Worm (Caenorhabditis elegans): ENCODE measurements around the gene larp-1.
"Not testable (repeated sequence)": the region's sequence is repeated elsewhere in the genome, so short reads cannot be mapped to it uniquely, and the experiment has no call there.

ce11 chrIII:5062406-5062805 lies 45.0 kb upstream of the larp-1 start, which contains the start of gene C45G9.4:
- not testable (repeated sequence) for TF ChIP-seq ceh-90, mdl-1, C04F5.9, pax-3 (tag; optimal IDR thresholded peaks at IDR 0.05)

Measured in whole organism, L1 larva.